Worm (Caenorhabditis elegans): ENCODE results near the gene C13A2.10.

The C13A2.10 gene

ce11 chrV:7266021-7266420 lies 8.9 kb downstream of the C13A2.10 start, which contains the start of gene C13A2.7:
Gene C13A2.7, plus strand, starts transcription at chrV:7266321.
- TF ChIP-seq lin-35 (GFP tag; optimal IDR thresholded peaks at IDR 0.05) (no peak), ceh-40 (GFP tag; IDR thresholded peaks at IDR 0.05) (no peak), ekl-4 (GFP tag; IDR thresholded peaks at IDR 0.05) (no peak), F33H1.4 (GFP tag; IDR thresholded peaks at IDR 0.05) (no peak)

- no peak for TF ChIP-seq Y53F4B.3 (GFP tag; IDR thresholded peaks at IDR 0.05)
- no peak for TF ChIP-seq egl-44 (GFP tag; IDR thresholded peaks at IDR 0.05)
- TF ChIP-seq F23B12.7 (tag; optimal IDR thresholded peaks at IDR 0.05; ENCODE audit: insufficient read depth) = no peak
- no peak for TF ChIP-seq F37B4.10 (GFP tag; IDR thresholded peaks at IDR 0.05)
- TF ChIP-seq pha-4 (tag; optimal IDR thresholded peaks at IDR 0.05) = no peak
- TF ChIP-seq C17E4.6 (GFP tag; IDR thresholded peaks at IDR 0.05) = no peak
- TF ChIP-seq gei-17 (GFP tag; optimal IDR thresholded peaks at IDR 0.05) = no peak
- TF ChIP-seq attf-6 (GFP tag; IDR thresholded peaks at IDR 0.05) = no peak
- TF ChIP-seq aptf-3 (GFP tag; IDR thresholded peaks at IDR 0.05) = no peak
- no peak for TF ChIP-seq repo-1 (tag; optimal IDR thresholded peaks at IDR 0.05)
These were observed 10.8 kb downstream of the C13A2.10 start, which contains the start of gene C13A2.9 for ce11 chrV:7264042-7264441. Gene C13A2.9, minus strand, starts transcription at chrV:7264142.

DNA sequence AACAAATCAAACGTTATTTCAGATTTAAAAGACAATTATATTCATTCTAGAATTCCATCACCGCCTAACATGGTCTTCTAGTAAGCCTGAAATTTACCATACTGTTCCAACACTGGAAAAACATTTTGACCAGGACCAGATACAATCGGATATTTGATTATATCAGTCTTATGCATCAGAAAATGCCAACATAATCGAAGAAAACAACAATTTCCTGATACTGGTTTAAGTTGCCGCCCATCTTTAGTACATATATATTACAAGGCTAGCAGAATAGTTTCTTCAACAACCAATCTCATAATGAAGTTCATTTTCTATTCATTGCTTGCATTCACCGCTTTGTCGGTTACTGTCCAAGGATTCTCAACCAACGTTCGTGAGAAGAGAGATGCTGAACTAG lies 15.9 kb downstream of the C13A2.10 start, which contains the start of gene C13A2.12:
Gene C13A2.12, plus strand, starts transcription at position 301 of the 400 bp plus-strand sequence.
- TF ChIP-seq F22D6.2 (tag; optimal IDR thresholded peaks at IDR 0.05) (no peak), hlh-26 (GFP tag; conservative IDR thresholded peaks at IDR 0.05) (no peak), F52B5.7 (tag; optimal IDR thresholded peaks at IDR 0.05) (no peak), lsy-27 (tag; optimal IDR thresholded peaks at IDR 0.05; ENCODE audit: borderline replicate concordance, insufficient read depth) (no peak), attf-5 (GFP tag; optimal IDR thresholded peaks at IDR 0.05) (no peak), let-526 (GFP tag; IDR thresholded peaks at IDR 0.05) (no peak), hlh-12 (tag; optimal IDR thresholded peaks at IDR 0.05) (no peak), dox-1 (GFP tag; IDR thresholded peaks at IDR 0.05) (no peak), cebp-1 (GFP tag; IDR thresholded peaks at IDR 0.05) (no peak), cebp-1 (tag; optimal IDR thresholded peaks at IDR 0.05) (no peak), cebp-2 (GFP tag; IDR thresholded peaks at IDR 0.05) (no peak)

ce11 chrV:7255095-7255494 lies 19.8 kb downstream of the C13A2.10 start, which contains the start of gene C05C8.8:
Gene C05C8.8, minus strand, starts transcription at chrV:7255195.
- TF ChIP-seq F22D6.2 (tag; optimal IDR thresholded peaks at IDR 0.05) = no peak
- no peak for TF ChIP-seq lir-1 (GFP tag; conservative IDR thresholded peaks at IDR 0.05)
- no peak for TF ChIP-seq nfya-1 (tag; optimal IDR thresholded peaks at IDR 0.05; ENCODE audit: borderline replicate concordance, insufficient read depth)
- TF ChIP-seq K11D2.4 (GFP tag; IDR thresholded peaks at IDR 0.05) = no peak
- no peak for TF ChIP-seq hsf-1 (GFP tag; IDR thresholded peaks at IDR 0.05)
- no peak for TF ChIP-seq F39B2.1 (GFP tag; IDR thresholded peaks at IDR 0.05)
- no peak for TF ChIP-seq die-1 (tag; optimal IDR thresholded peaks at IDR 0.05)
- TF ChIP-seq ceh-40 (GFP tag; IDR thresholded peaks at IDR 0.05) = no peak
- no peak for TF ChIP-seq Y53F4B.3 (GFP tag; IDR thresholded peaks at IDR 0.05)
- no peak for TF ChIP-seq Y53G8AR.9 (GFP tag; conservative IDR thresholded peaks at IDR 0.05)
- TF ChIP-seq lin-35 (GFP tag; optimal IDR thresholded peaks at IDR 0.05) = no peak
- TF ChIP-seq aptf-3 (GFP tag; IDR thresholded peaks at IDR 0.05) = no peak

Data from whole organism, young adult.